Worm (Caenorhabditis elegans): Measurements from ENCODE around the gene Y37D8A.25.
"Not testable (repeated sequence)": the region's sequence is repeated elsewhere in the genome, so short reads cannot be mapped to it uniquely, and the experiment has no call there.

Gene Y37D8A.25

ce11 chrIII:12848173-12848572 is 28.1 kb upstream of the Y37D8A.25 start:
- peak in 1 of 2 experiments; percentile 30 for TF ChIP-seq unc-62 (GFP tag; optimal IDR thresholded peaks at IDR 0.05 in 1 of 2)
- not testable (repeated sequence) for TF ChIP-seq unc-62 (tag; optimal IDR thresholded peaks at IDR 0.05)

DNA sequence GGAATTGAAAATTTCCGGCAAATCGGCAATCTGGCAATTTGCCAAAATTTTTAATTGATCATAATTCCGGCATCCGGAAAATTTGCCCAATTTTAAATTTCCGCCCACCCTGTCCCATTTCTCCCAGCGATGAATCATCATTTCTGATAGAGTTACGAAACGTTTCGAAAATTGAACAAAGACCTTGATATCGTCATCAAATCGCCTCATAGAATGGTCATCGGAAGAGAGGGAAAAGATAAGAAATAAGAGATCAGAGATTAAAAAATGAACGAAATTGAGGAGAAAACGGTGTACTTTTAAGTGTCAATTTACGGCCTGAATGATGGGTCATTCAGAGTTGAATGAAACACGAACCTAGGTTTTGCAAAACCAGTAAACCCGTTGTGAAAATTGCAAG is 27.6 kb upstream of the Y37D8A.25 start:
- peak; percentile 55 for TF ChIP-seq aha-1 (tag)
- TF ChIP-seq hlh-11 (tag; optimal IDR thresholded peaks at IDR 0.05) = peak; percentile 51
- no peak for TF ChIP-seq lsy-2 (tag; optimal IDR thresholded peaks at IDR 0.05)
- peak; percentile 73 for TF ChIP-seq dve-1 (tag; optimal IDR thresholded peaks at IDR 0.05; ENCODE audit: insufficient read depth)
- TF ChIP-seq dpl-1 (GFP tag; optimal IDR thresholded peaks at IDR 0.05) = peak; percentile 3
- peak; percentile 69 for TF ChIP-seq dmd-6 (GFP tag; IDR thresholded peaks at IDR 0.05)
- TF ChIP-seq lin-13 (GFP tag; optimal IDR thresholded peaks at IDR 0.05) = peak; percentile 57
- no peak for TF ChIP-seq snpc-4 (tag; optimal IDR thresholded peaks at IDR 0.05)
- TF ChIP-seq hmg-1.1 (GFP tag; IDR thresholded peaks at IDR 0.05) = no peak
- no peak for TF ChIP-seq ama-1 (optimal IDR thresholded peaks at IDR 0.05)
- peak; percentile 52 for TF ChIP-seq nhr-28 (tag; optimal IDR thresholded peaks at IDR 0.05)

DNA sequence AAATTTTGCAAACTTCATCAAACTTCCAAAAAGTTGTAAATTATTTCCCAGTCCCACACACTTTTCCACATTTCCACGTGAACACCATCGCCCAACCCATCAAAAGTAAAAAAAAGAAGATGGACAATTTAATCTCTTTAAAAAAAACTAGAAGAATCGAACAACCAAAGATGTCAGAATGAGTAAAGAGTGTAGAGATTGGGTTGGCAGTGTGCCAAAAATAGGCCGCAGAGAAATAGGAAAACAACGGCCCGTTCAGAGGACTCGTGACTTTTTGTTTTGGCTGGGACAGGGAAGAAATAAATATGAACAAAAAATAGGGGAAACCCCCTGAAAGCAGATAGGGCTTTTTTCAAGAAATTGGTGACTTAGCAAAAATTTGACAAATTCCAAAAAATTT is 22.8 kb upstream of the Y37D8A.25 start:
- TF ChIP-seq hlh-30 (tag; optimal IDR thresholded peaks at IDR 0.05; ENCODE audit: insufficient read depth) (peak; percentile 75), ceh-20 (GFP tag; IDR thresholded peaks at IDR 0.05) (0 out of 2 replicates have a peak, but pooled peaks have one; percentile 44), unc-39 (tag; optimal IDR thresholded peaks at IDR 0.05) (no peak), hlh-11 (tag; optimal IDR thresholded peaks at IDR 0.05) (peak; percentile 75), zip-11 (GFP tag; IDR thresholded peaks at IDR 0.05) (no peak), F10B5.3 (tag; optimal IDR thresholded peaks at IDR 0.05) (no peak), nhr-48 (tag; optimal IDR thresholded peaks at IDR 0.05) (peak; percentile 50), nhr-28 (tag; optimal IDR thresholded peaks at IDR 0.05) (peak; percentile 49), daf-8 (GFP tag; IDR thresholded peaks at IDR 0.05) (no peak), mdl-1 (tag; optimal IDR thresholded peaks at IDR 0.05) (peak; percentile 48 to 82), tra-1 (GFP tag; IDR thresholded peaks at IDR 0.05) (peak; percentile 65; the same call in 1 of the 2 replicates), hif-1 (tag; optimal IDR thresholded peaks at IDR 0.05) (peak in 1 of 2 experiments; percentile 9), mep-1 (tag; optimal IDR thresholded peaks at IDR 0.05) (peak; percentile 19), lin-13 (GFP tag; optimal IDR thresholded peaks at IDR 0.05) (no peak), ztf-11 (tag; optimal IDR thresholded peaks at IDR 0.05) (no peak), dve-1 (tag; optimal IDR thresholded peaks at IDR 0.05; ENCODE audit: insufficient read depth) (peak; percentile 81), lsy-2 (tag; optimal IDR thresholded peaks at IDR 0.05) (peak in 1 of 2 experiments; percentile 48), T20F7.1 (GFP tag; optimal IDR thresholded peaks at IDR 0.05) (no peak), dmd-6 (GFP tag; IDR thresholded peaks at IDR 0.05) (peak; percentile 69), cey-2 (tag; optimal IDR thresholded peaks at IDR 0.05; ENCODE audit: borderline replicate concordance, insufficient read depth) (peak; percentile 61)

ce11 chrIII:12841328-12841727 is 21.3 kb upstream of the Y37D8A.25 start:
- TF ChIP-seq dmd-6 (GFP tag; IDR thresholded peaks at IDR 0.05) (peak; percentile 83), zag-1 (tag; optimal IDR thresholded peaks at IDR 0.05) (no peak), nhr-48 (tag; optimal IDR thresholded peaks at IDR 0.05) (peak; percentile 83), lir-3 (tag; optimal IDR thresholded peaks at IDR 0.05) (no peak), pqm-1 (tag; optimal IDR thresholded peaks at IDR 0.05) (no peak), hlh-11 (tag; optimal IDR thresholded peaks at IDR 0.05) (peak; percentile 87), Y48G9A.11 (GFP tag; IDR thresholded peaks at IDR 0.05) (no peak), mxl-3 (GFP tag; optimal IDR thresholded peaks at IDR 0.05) (peak; percentile 36), lim-7 (GFP tag; IDR thresholded peaks at IDR 0.05) (no peak), set-16 (GFP tag; IDR thresholded peaks at IDR 0.05) (no peak), daf-12 (tag; optimal IDR thresholded peaks at IDR 0.05) (peak; percentile 48), lsy-2 (tag; optimal IDR thresholded peaks at IDR 0.05) (peak; percentile 40 to 82), nhr-28 (tag; optimal IDR thresholded peaks at IDR 0.05) (peak; percentile 80), mdl-1 (tag; optimal IDR thresholded peaks at IDR 0.05) (peak; percentile 11 to 94), gei-8 (GFP tag; optimal IDR thresholded peaks at IDR 0.05) (no peak), cey-2 (tag; optimal IDR thresholded peaks at IDR 0.05; ENCODE audit: borderline replicate concordance, insufficient read depth) (no peak), rbr-2 (tag; optimal IDR thresholded peaks at IDR 0.05) (peak; percentile 49), dpl-1 (GFP tag; optimal IDR thresholded peaks at IDR 0.05) (peak; percentile 24), ctbp-1 (GFP tag; IDR thresholded peaks at IDR 0.05) (peak; percentile 67; the same call in 1 of the 2 replicates), tag-97 (GFP tag; IDR thresholded peaks at IDR 0.05) (no peak), dve-1 (tag; optimal IDR thresholded peaks at IDR 0.05; ENCODE audit: insufficient read depth) (peak; percentile 71), sdz-12 (GFP tag; optimal IDR thresholded peaks at IDR 0.05) (no peak), T20F7.1 (GFP tag; optimal IDR thresholded peaks at IDR 0.05) (peak; percentile 27), unc-130 (GFP tag; optimal IDR thresholded peaks at IDR 0.05) (no peak), pha-4 (GFP tag; IDR thresholded peaks at IDR 0.05) (peak; percentile 30; the same call in 1 of the 2 replicates), pha-4 (tag; optimal IDR thresholded peaks at IDR 0.05) (no peak), hif-1 (tag; optimal IDR thresholded peaks at IDR 0.05) (peak in 1 of 2 experiments; percentile 42), tra-1 (GFP tag; IDR thresholded peaks at IDR 0.05) (0 out of 2 replicates have a peak, but pooled peaks have one; percentile 9)
